Fruit fly (Drosophila melanogaster) whole organism, embryonic: ENCODE measurements around the gene sbr.

ENCODE experiments used
- ATbp ChIP-seq: fragments of 200-800 bp; sonication (Bioruptor generic); optimal IDR thresholded peaks from 2 replicates; lab custom pipeline; 2017; ENCODE audit warnings: missing biosample characterization, mild to moderate bottlenecking, missing genetic modification characterization, missing genetic modification reagents
- Abd-B ChIP-seq: fragments of 200-800 bp; sonication (Bioruptor generic); optimal IDR thresholded peaks from 2 replicates; lab custom pipeline; 2018; ENCODE audit warnings: missing biosample characterization, mild to moderate bottlenecking, missing genetic modification characterization, moderate library complexity
- Aef1 ChIP-seq: fragments of 200-800 bp; sonication (Bioruptor generic); IDR thresholded peaks from 3 replicates; pipeline ENCODE4 v1.3.6; 2022; ENCODE audit warnings: missing biosample characterization, missing genetic modification characterization
- BEAF-32 ChIP-seq: fragments of 200-800 bp; sonication (Bioruptor generic); optimal IDR thresholded peaks from 3 replicates; lab custom pipeline; 2017; ENCODE audit warnings: missing biosample characterization, missing genetic modification characterization, mild to moderate bottlenecking, moderate library complexity, missing genetic modification reagents
- Bteb2 ChIP-seq: fragments of 200-800 bp; sonication (Bioruptor generic); optimal IDR thresholded peaks from 2 replicates; lab custom pipeline; 2016; ENCODE audit warnings: missing biosample characterization, missing genetic modification characterization
- CG10267 ChIP-seq: fragments of 200-800 bp; sonication (Bioruptor generic); optimal IDR thresholded peaks from 2 replicates; lab custom pipeline; 2018; ENCODE audit warnings: missing biosample characterization, mild to moderate bottlenecking, missing genetic modification characterization, moderate library complexity
- CG10366 ChIP-seq: fragments of 200-800 bp; sonication (Bioruptor generic); IDR thresholded peaks from 2 replicates; pipeline ENCODE4 v1.3.6; 2022; ENCODE audit warnings: missing biosample characterization, missing genetic modification characterization
- CG10654 ChIP-seq: fragments of 200-800 bp; sonication (Bioruptor generic); optimal IDR thresholded peaks from 2 replicates; lab custom pipeline; 2016; ENCODE audit warnings: missing biosample characterization, missing genetic modification characterization
- CG11085 ChIP-seq: fragments of 200-800 bp; sonication (Bioruptor generic); IDR thresholded peaks from 2 replicates; pipeline ENCODE4 v1.3.6; 2022; ENCODE audit warnings: missing biosample characterization, missing genetic modification characterization
- CG11504 ChIP-seq: fragments of 200-800 bp; sonication (Bioruptor generic); optimal IDR thresholded peaks from 3 replicates; lab custom pipeline; 2019; ENCODE audit warnings: missing biosample characterization, mild to moderate bottlenecking, missing genetic modification characterization, moderate library complexity
- CG11723 ChIP-seq: fragments of 200-800 bp; sonication (Bioruptor generic); optimal IDR thresholded peaks from 2 replicates; lab custom pipeline; 2017; ENCODE audit warnings: missing biosample characterization, mild to moderate bottlenecking, missing genetic modification characterization
- CG13775 ChIP-seq: fragments of 200-800 bp; sonication (Bioruptor generic); optimal IDR thresholded peaks from 3 replicates; lab custom pipeline; 2017; ENCODE audit warnings: missing biosample characterization, mild to moderate bottlenecking, missing genetic modification characterization
- CG14050 ChIP-seq: fragments of 200-800 bp; sonication (Bioruptor generic); IDR thresholded peaks from 3 replicates; pipeline ENCODE4 v1.3.6; 2022; ENCODE audit warnings: missing biosample characterization, missing genetic modification characterization
- CG15011 ChIP-seq: fragments of 200-800 bp; sonication (Bioruptor generic); optimal IDR thresholded peaks from 3 replicates; lab custom pipeline; 2018; ENCODE audit warnings: missing biosample characterization, mild to moderate bottlenecking, missing genetic modification characterization
- CG15514 ChIP-seq: fragments of 200-800 bp; sonication (Bioruptor generic); optimal IDR thresholded peaks from 3 replicates; lab custom pipeline; 2017; ENCODE audit warnings: missing biosample characterization, missing genetic modification characterization, mild to moderate bottlenecking, moderate library complexity, missing genetic modification reagents
- CG1647 ChIP-seq: fragments of 200-800 bp; sonication (Bioruptor generic); optimal IDR thresholded peaks from 3 replicates; lab custom pipeline; 2016; ENCODE audit warnings: missing biosample characterization, missing genetic modification characterization
- CG17829 ChIP-seq: fragments of 200-800 bp; optimal IDR thresholded peaks from 2 replicates; lab custom pipeline; 2019; ENCODE audit warnings: missing biosample characterization, mild to moderate bottlenecking, missing genetic modification characterization, moderate library complexity
- CG31388 ChIP-seq: fragments of 200-800 bp; sonication (Bioruptor generic); optimal IDR thresholded peaks from 2 replicates; lab custom pipeline; 2016; ENCODE audit warnings: missing biosample characterization, missing genetic modification characterization
- CG3163 ChIP-seq: fragments of 200-800 bp; sonication (Bioruptor generic); optimal IDR thresholded peaks from 3 replicates; lab custom pipeline; 2016; ENCODE audit warnings: missing biosample characterization, missing genetic modification characterization
- CG33557 ChIP-seq: fragments of 200-800 bp; sonication (Bioruptor generic); optimal IDR thresholded peaks from 2 replicates; lab custom pipeline; 2019; ENCODE audit warnings: missing biosample characterization, mild to moderate bottlenecking, missing genetic modification characterization, moderate library complexity
- CG3407 ChIP-seq: fragments of 200-800 bp; sonication (Bioruptor generic); optimal IDR thresholded peaks from 2 replicates; lab custom pipeline; 2018; ENCODE audit warnings: missing biosample characterization, mild to moderate bottlenecking, missing genetic modification characterization
- CG8388 ChIP-seq: fragments of 200-800 bp; sonication (Bioruptor generic); optimal IDR thresholded peaks from 2 replicates; lab custom pipeline; 2019; ENCODE audit warnings: missing biosample characterization, mild to moderate bottlenecking, missing genetic modification characterization, moderate library complexity
- CG9932 ChIP-seq: fragments of 200-800 bp; sonication (Bioruptor generic); IDR thresholded peaks from 2 replicates; pipeline ENCODE4 v1.3.6; 2022; ENCODE audit warnings: missing biosample characterization, missing genetic modification characterization
- D ChIP-seq, 2 experiments: fragments of 200-800 bp in 1 of 2; fragments of >200 bp in 1 of 2; sonication (Bioruptor generic) in 1 of 2; optimal IDR thresholded peaks; 2 replicates in 1 of 2; 3 replicates in 1 of 2; lab custom pipeline; 2017; ENCODE audit warnings: mild to moderate bottlenecking in 1 of 2, missing biosample characterization in 1 of 2, missing genetic modification characterization in 1 of 2, missing genetic modification reagents in 1 of 2
- Dek ChIP-seq: fragments of 200-800 bp; sonication (Bioruptor generic); optimal IDR thresholded peaks from 3 replicates; lab custom pipeline; 2019; ENCODE audit warnings: missing biosample characterization, mild to moderate bottlenecking, missing genetic modification characterization, moderate library complexity
- ERR ChIP-seq: fragments of 200-800 bp; sonication (Bioruptor generic); optimal IDR thresholded peaks from 2 replicates; lab custom pipeline; 2016; ENCODE audit warnings: missing biosample characterization, missing genetic modification characterization
- Eip74EF ChIP-seq, 2 experiments: fragments of 200-800 bp in 1 of 2; fragments of >200 bp in 1 of 2; sonication (Bioruptor generic) in 1 of 2; optimal IDR thresholded peaks; 2 replicates each; lab custom pipeline; 2017 to 2019; ENCODE audit warnings: missing biosample characterization in 2 of 2, missing genetic modification characterization in 2 of 2, mild to moderate bottlenecking in 1 of 2, moderate library complexity in 1 of 2
- HLH54F ChIP-seq: fragments of 200-800 bp; sonication (Bioruptor generic); optimal IDR thresholded peaks from 3 replicates; lab custom pipeline; 2016; ENCODE audit warnings: missing biosample characterization, missing genetic modification characterization
- Hr39 ChIP-seq: fragments of >200 bp; optimal IDR thresholded peaks from 2 replicates; lab custom pipeline; 2017
- Lpt ChIP-seq: fragments of >200 bp; optimal IDR thresholded peaks from 2 replicates; lab custom pipeline; 2018; ENCODE audit warnings: missing biosample characterization, missing genetic modification characterization
- Meics ChIP-seq: fragments of 200-800 bp; sonication (Bioruptor generic); optimal IDR thresholded peaks from 2 replicates; lab custom pipeline; 2017; ENCODE audit warnings: missing biosample characterization, mild to moderate bottlenecking, missing genetic modification characterization
- Myb ChIP-seq: fragments of 200-800 bp; sonication (Bioruptor generic); optimal IDR thresholded peaks from 2 replicates; lab custom pipeline; 2016; ENCODE audit warnings: missing biosample characterization, missing genetic modification characterization
- NK7.1 ChIP-seq: fragments of 200-800 bp; sonication (Bioruptor generic); optimal IDR thresholded peaks from 3 replicates; lab custom pipeline; 2016; ENCODE audit warnings: missing biosample characterization, missing genetic modification characterization
- Optix ChIP-seq: fragments of 200-800 bp; sonication (Bioruptor generic); IDR thresholded peaks from 3 replicates; pipeline ENCODE4 v1.3.6; 2022; ENCODE audit warnings: missing biosample characterization, missing genetic modification characterization
- PHDP ChIP-seq: fragments of 200-800 bp; sonication (Bioruptor generic); optimal IDR thresholded peaks from 3 replicates; lab custom pipeline; 2018; ENCODE audit warnings: missing biosample characterization, mild to moderate bottlenecking, missing genetic modification characterization, moderate library complexity
- Poxn ChIP-seq: fragments of 200-800 bp; sonication (Bioruptor generic); IDR thresholded peaks from 2 replicates; pipeline ENCODE4 v1.3.6; 2022; ENCODE audit warnings: missing biosample characterization, missing genetic modification characterization
- Sry-β ChIP-seq: fragments of 200-800 bp; sonication (Bioruptor generic); optimal IDR thresholded peaks from 2 replicates; lab custom pipeline; 2018; ENCODE audit warnings: missing biosample characterization, mild to moderate bottlenecking, missing genetic modification characterization, moderate library complexity
- Xrp1 ChIP-seq: fragments of 200-800 bp; sonication (Bioruptor generic); IDR thresholded peaks from 2 replicates; pipeline ENCODE4 v1.3.6; 2022; ENCODE audit warnings: missing biosample characterization, missing genetic modification characterization
- bigmax ChIP-seq: fragments of 200-800 bp; sonication (Bioruptor generic); optimal IDR thresholded peaks from 2 replicates; lab custom pipeline; 2018; ENCODE audit warnings: missing biosample characterization, mild to moderate bottlenecking, missing genetic modification characterization
- dati ChIP-seq: fragments of 200-800 bp; sonication (Bioruptor generic); IDR thresholded peaks from 2 replicates; pipeline ENCODE4 v1.3.6; 2022; ENCODE audit warnings: missing biosample characterization, missing genetic modification characterization
- eve ChIP-seq, 2 experiments: fragments of >200 bp; optimal IDR thresholded peaks; 2 replicates each; lab custom pipeline; 2017; ENCODE audit warnings: missing biosample characterization in 2 of 2, missing genetic modification characterization in 2 of 2
- ewg ChIP-seq: fragments of 200-800 bp; sonication (Bioruptor generic); optimal IDR thresholded peaks from 3 replicates; lab custom pipeline; 2017; ENCODE audit warnings: mild to moderate bottlenecking, missing biosample characterization, missing genetic modification reagents, missing genetic modification characterization
- gt ChIP-seq: fragments of 200-800 bp; sonication (Bioruptor generic); IDR thresholded peaks from 2 replicates; pipeline ENCODE4 v1.3.6; 2022; ENCODE audit warnings: missing biosample characterization, missing genetic modification characterization
- hbn ChIP-seq: fragments of 200-800 bp; sonication (Bioruptor generic); IDR thresholded peaks from 2 replicates; pipeline ENCODE4 v1.3.6; 2022; ENCODE audit warnings: missing biosample characterization, missing genetic modification characterization; ENCODE audit not compliant: partially characterized antibody
- peb ChIP-seq: fragments of 200-800 bp; sonication (Bioruptor generic); IDR thresholded peaks from 2 replicates; pipeline ENCODE4 v1.3.6; 2022; ENCODE audit warnings: missing biosample characterization, missing genetic modification characterization
- row ChIP-seq: fragments of 200-800 bp; sonication (Bioruptor generic); IDR thresholded peaks from 3 replicates; pipeline ENCODE4 v1.3.6; 2022; ENCODE audit warnings: missing biosample characterization, missing genetic modification characterization
- scrt ChIP-seq: fragments of 200-800 bp; sonication (Bioruptor generic); optimal IDR thresholded peaks from 2 replicates; lab custom pipeline; 2018; ENCODE audit warnings: missing biosample characterization, mild to moderate bottlenecking, missing genetic modification characterization, moderate library complexity
- sisA ChIP-seq: fragments of 200-800 bp; sonication (Bioruptor generic); IDR thresholded peaks from 2 replicates; pipeline ENCODE4 v1.3.6; 2022; ENCODE audit warnings: missing biosample characterization, missing genetic modification characterization
- sna ChIP-seq: fragments of 200-800 bp; sonication (Bioruptor generic); IDR thresholded peaks from 2 replicates; pipeline ENCODE4 v1.3.6; 2022; ENCODE audit warnings: missing biosample characterization, missing genetic modification characterization; ENCODE audit not compliant: partially characterized antibody
- vnd ChIP-seq: fragments of 200-800 bp; sonication (Bioruptor generic); IDR thresholded peaks from 3 replicates; pipeline ENCODE4 v1.3.6; 2022; ENCODE audit warnings: missing biosample characterization, missing genetic modification characterization; ENCODE audit not compliant: partially characterized antibody

sbr gene

dm6 chrX:10832369-10832768 is 14.5 kb downstream of the sbr start (continued):
- TF ChIP-seq PHDP (tag; lab: Kevin White, UChicago) (peak; percentile 51), Meics (peak; percentile 73), Bteb2 (no peak), CG11085 (GFP tag; lab: Robert Waterston, UW) (peak; percentile 73), Lpt (GFP tag; lab: Kevin White, UChicago) (no peak), CG31388 (GFP tag; lab: Kevin White, UChicago) (peak; percentile 17), row (0 out of 3 replicates have a peak, but pooled peaks have one; percentile 20), ATbp (GFP tag; lab: Kevin White, UChicago) (peak; percentile 6), Eip74EF (GFP tag; optimal IDR thresholded peaks at IDR 0.05; lab: Kevin White, UChicago) (no peak), CG17829 (tag; lab: Kevin White, UChicago) (peak; percentile 70), CG10366 (GFP tag; lab: Robert Waterston, UW) (peak; percentile 55), CG8388 (no peak), ERR (GFP tag; lab: Kevin White, UChicago) (no peak), CG11723 (GFP tag; lab: Kevin White, UChicago) (no peak), CG1647 (GFP tag; lab: Kevin White, UChicago) (peak; percentile 54), Sry-β (GFP tag; lab: Kevin White, UChicago) (no peak), peb (GFP tag; lab: Robert Waterston, UW) (no peak), HLH54F (GFP tag; lab: Kevin White, UChicago) (peak; percentile 50), Dek (peak; percentile 54), hbn (GFP tag; lab: Robert Waterston, UW) (no peak), Hr39 (lab: Kevin White, UChicago) (no peak), D (optimal IDR thresholded peaks at IDR 0.05; lab: Kevin White, UChicago) (no peak), D (GFP tag; optimal IDR thresholded peaks at IDR 0.05; lab: Kevin White, UChicago) (peak; percentile 13), Optix (GFP tag; lab: Robert Waterston, UW) (peak; percentile 51; the same call in 2 of the 3 replicates), CG11504 (tag; lab: Kevin White, UChicago) (peak; percentile 65), Poxn (GFP tag; lab: Robert Waterston, UW) (no peak), sna (GFP tag; lab: Robert Waterston, UW) (no peak), CG15011 (GFP tag; lab: Kevin White, UChicago) (no peak), CG14050 (GFP tag; lab: Robert Waterston, UW) (peak; percentile 10; the same call in 1 of the 3 replicates), Aef1 (GFP tag; lab: Robert Waterston, UW) (peak; percentile 36; the same call in 1 of the 3 replicates), gt (GFP tag; lab: Robert Waterston, UW) (no peak; the same call in 1 of the 2 replicates), scrt (GFP tag; lab: Kevin White, UChicago) (peak; percentile 13), CG9932 (GFP tag; lab: Robert Waterston, UW) (peak; percentile 71), CG10654 (peak; percentile 27), CG33557 (GFP tag; lab: Kevin White, UChicago) (peak; percentile 35), dati (GFP tag; lab: Robert Waterston, UW) (0 out of 2 replicates have a peak, but pooled peaks have one; percentile 6), sisA (peak; percentile 67), Xrp1 (GFP tag; lab: Robert Waterston, UW) (no peak), Myb (GFP tag; lab: Kevin White, UChicago) (peak; percentile 89), CG3407 (GFP tag; lab: Kevin White, UChicago) (peak; percentile 34), CG13775 (peak; percentile 20), BEAF-32 (GFP tag; lab: Kevin White, UChicago) (no peak), CG3163 (GFP tag; lab: Kevin White, UChicago) (peak; percentile 14), CG15514 (GFP tag; lab: Kevin White, UChicago) (peak; percentile 48), bigmax (GFP tag; lab: Kevin White, UChicago) (no peak), NK7.1 (GFP tag; lab: Kevin White, UChicago) (peak; percentile 36), vnd (GFP tag; lab: Robert Waterston, UW) (no peak), eve (GFP tag; optimal IDR thresholded peaks at IDR 0.05; lab: Kevin White, UChicago) (no peak), CG10267 (tag; lab: Kevin White, UChicago) (peak; percentile 64), Abd-B (no peak), ewg (GFP tag; lab: Kevin White, UChicago) (peak; percentile 35)
